Fruit fly (Drosophila melanogaster) whole organism, prepupa: ENCODE data around the gene ens.

Experiments used
- CG1621 ChIP-seq: fragments of 200-800 bp; sonication (Bioruptor generic); optimal IDR thresholded peaks from 3 replicates; lab custom pipeline; 2018; ENCODE audit warnings: missing biosample characterization, mild to moderate bottlenecking, missing genetic modification characterization
- Hr39 ChIP-seq: fragments of 200-800 bp; sonication (Bioruptor generic); optimal IDR thresholded peaks from 2 replicates; lab custom pipeline; 2016; ENCODE audit warnings: missing biosample characterization, missing genetic modification characterization
- fkh ChIP-seq: fragments of 200-800 bp; sonication (Bioruptor generic); optimal IDR thresholded peaks from 3 replicates; lab custom pipeline; 2017; ENCODE audit warnings: missing biosample characterization, mild to moderate bottlenecking, missing genetic modification characterization, moderate library complexity

DNA sequence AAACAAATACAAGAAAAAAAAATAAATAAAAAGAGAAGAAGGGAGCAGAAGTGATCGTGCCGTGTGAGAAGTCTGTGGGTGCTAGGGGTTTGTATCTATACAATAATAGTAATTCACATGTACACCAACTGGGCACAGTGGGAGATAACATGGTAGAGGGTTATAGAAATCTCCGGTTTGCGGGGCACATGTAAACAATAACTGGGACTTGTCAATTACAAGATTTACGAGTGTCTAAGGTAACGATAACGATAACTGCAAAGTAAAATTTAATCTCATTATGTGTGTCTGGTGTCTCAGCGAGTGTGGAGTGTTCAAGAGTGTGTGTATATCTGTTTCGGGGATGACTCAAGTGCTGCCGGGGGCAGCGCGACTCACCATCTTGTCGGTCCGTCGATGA is 3.6 kb downstream of the ens start:
- TF ChIP-seq Hr39 (GFP tag; lab: Kevin White, UChicago) (no peak), CG1621 (tag; lab: Kevin White, UChicago) (no peak), fkh (GFP tag; lab: Kevin White, UChicago) (peak; percentile 61)
